Worm (Caenorhabditis elegans): ENCODE results near the gene F28C6.10.

The F28C6.10 gene

DNA sequence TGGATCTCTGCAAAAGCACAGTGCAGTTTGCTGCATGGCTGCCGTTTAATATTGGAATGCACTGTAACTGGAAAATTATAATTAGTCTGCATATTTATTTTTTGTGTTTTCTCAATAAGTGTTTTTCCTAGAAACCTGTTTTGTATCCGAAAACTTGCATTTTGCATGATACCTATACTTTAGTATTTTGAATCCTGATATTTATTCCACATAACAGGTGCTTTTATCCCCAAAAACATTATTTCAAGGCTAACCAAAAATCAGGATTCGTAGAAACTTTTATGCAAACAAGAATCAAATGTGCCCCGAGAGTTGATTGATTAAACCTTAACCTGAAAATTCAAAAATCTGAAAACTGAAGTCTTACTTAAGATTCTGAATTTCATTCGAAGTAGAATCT lies 2.8 kb downstream of the F28C6.10 start:
- TF ChIP-seq hnd-1 (tag; optimal IDR thresholded peaks at IDR 0.05) (no peak), B0310.2 (tag; optimal IDR thresholded peaks at IDR 0.05) (no peak), hmbx-1 (tag; optimal IDR thresholded peaks at IDR 0.05) (no peak), ama-1 (optimal IDR thresholded peaks at IDR 0.05) (no peak), ets-7 (tag; optimal IDR thresholded peaks at IDR 0.05) (no peak), scrt-1 (GFP tag; IDR thresholded peaks at IDR 0.05) (no peak), ceh-13 (GFP tag; optimal IDR thresholded peaks at IDR 0.05) (no peak), aly-1 (tag; optimal IDR thresholded peaks at IDR 0.05) (no peak), F13C5.2 (tag; optimal IDR thresholded peaks at IDR 0.05) (no peak), tra-4 (tag; optimal IDR thresholded peaks at IDR 0.05) (no peak), ceh-36 (tag; optimal IDR thresholded peaks at IDR 0.05) (no peak), pes-1 (GFP tag; IDR thresholded peaks at IDR 0.05) (no peak), hmg-4 (GFP tag; optimal IDR thresholded peaks at IDR 0.05) (no peak), flt-1 (GFP tag; IDR thresholded peaks at IDR 0.05) (no peak), tbx-37 (GFP tag; conservative IDR thresholded peaks at IDR 0.05) (no peak), sea-1 (GFP tag; conservative IDR thresholded peaks at IDR 0.05) (no peak), tbx-11 (GFP tag; IDR thresholded peaks at IDR 0.05) (no peak)

ce11 chrII:8611330-8611729 lies 3.6 kb downstream of the F28C6.10 start:
- TF ChIP-seq flt-1 (GFP tag; IDR thresholded peaks at IDR 0.05) (no peak), hmbx-1 (tag; optimal IDR thresholded peaks at IDR 0.05) (no peak), ets-7 (tag; optimal IDR thresholded peaks at IDR 0.05) (no peak), F13C5.2 (tag; optimal IDR thresholded peaks at IDR 0.05) (no peak), hmg-4 (GFP tag; optimal IDR thresholded peaks at IDR 0.05) (no peak), ceh-36 (tag; optimal IDR thresholded peaks at IDR 0.05) (no peak), tbx-11 (GFP tag; IDR thresholded peaks at IDR 0.05) (no peak), scrt-1 (GFP tag; IDR thresholded peaks at IDR 0.05) (no peak), ama-1 (optimal IDR thresholded peaks at IDR 0.05) (no peak), pes-1 (GFP tag; IDR thresholded peaks at IDR 0.05) (no peak), tra-4 (tag; optimal IDR thresholded peaks at IDR 0.05) (no peak), sea-1 (GFP tag; conservative IDR thresholded peaks at IDR 0.05) (no peak), tbx-37 (GFP tag; conservative IDR thresholded peaks at IDR 0.05) (no peak), aly-1 (tag; optimal IDR thresholded peaks at IDR 0.05) (no peak), ceh-13 (GFP tag; optimal IDR thresholded peaks at IDR 0.05) (no peak), B0310.2 (tag; optimal IDR thresholded peaks at IDR 0.05) (no peak), hnd-1 (tag; optimal IDR thresholded peaks at IDR 0.05) (no peak)

DNA sequence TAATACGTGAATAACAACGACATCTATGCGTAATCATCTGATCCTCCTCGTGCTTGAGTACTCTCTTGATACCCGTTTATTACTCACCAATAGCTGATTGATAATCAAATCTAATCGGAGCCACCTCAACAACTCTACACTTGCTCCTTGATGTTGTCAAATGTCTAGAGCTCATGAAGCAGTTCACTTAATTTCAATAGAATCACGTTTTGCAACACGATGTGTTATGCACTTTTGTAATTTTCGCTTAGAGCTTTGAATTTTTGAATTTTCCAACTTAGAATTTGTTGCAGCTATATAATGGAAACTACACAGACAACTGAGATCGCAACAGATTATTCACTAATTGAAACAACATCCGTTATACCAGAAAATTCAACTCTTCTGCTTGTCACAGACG lies 4.7 kb downstream of the F28C6.10 start, which contains the start of gene T22C8.1:
TSS of gene T22C8.1 (plus strand) at position 301 of the 400 bp plus-strand sequence.
- TF ChIP-seq ceh-36 (tag; optimal IDR thresholded peaks at IDR 0.05) (no peak), sea-1 (GFP tag; conservative IDR thresholded peaks at IDR 0.05) (no peak), aly-1 (tag; optimal IDR thresholded peaks at IDR 0.05) (no peak)

DNA sequence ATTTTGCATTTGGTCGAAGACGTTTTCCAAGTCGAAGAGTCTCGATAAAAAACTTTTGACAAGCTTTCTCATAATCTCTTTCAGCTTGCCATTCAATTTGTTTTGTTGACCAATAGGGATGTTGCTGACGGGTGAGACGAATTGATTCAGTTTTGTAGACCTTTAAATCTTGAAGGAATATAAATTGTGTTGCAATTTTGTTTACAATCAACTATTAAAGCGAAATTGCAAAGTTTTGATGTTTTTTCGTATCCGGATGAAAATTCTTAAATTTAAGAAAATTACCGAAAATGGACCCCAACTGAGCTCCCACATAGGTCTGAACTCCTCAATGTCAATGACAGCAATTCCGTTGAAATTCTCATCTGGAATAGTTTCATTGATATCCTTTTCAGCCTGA lies 8.4 kb downstream of the F28C6.10 start:
- TF ChIP-seq tra-4 (tag; optimal IDR thresholded peaks at IDR 0.05) (no peak), tbx-11 (GFP tag; IDR thresholded peaks at IDR 0.05) (no peak), tbx-37 (GFP tag; conservative IDR thresholded peaks at IDR 0.05) (no peak), scrt-1 (GFP tag; IDR thresholded peaks at IDR 0.05) (no peak), flt-1 (GFP tag; IDR thresholded peaks at IDR 0.05) (no peak), ets-7 (tag; optimal IDR thresholded peaks at IDR 0.05) (no peak), ama-1 (optimal IDR thresholded peaks at IDR 0.05) (no peak), ceh-36 (tag; optimal IDR thresholded peaks at IDR 0.05) (no peak), F13C5.2 (tag; optimal IDR thresholded peaks at IDR 0.05) (no peak), B0310.2 (tag; optimal IDR thresholded peaks at IDR 0.05) (no peak), aly-1 (tag; optimal IDR thresholded peaks at IDR 0.05) (no peak), hnd-1 (tag; optimal IDR thresholded peaks at IDR 0.05) (no peak), ceh-13 (GFP tag; optimal IDR thresholded peaks at IDR 0.05) (no peak), hmg-4 (GFP tag; optimal IDR thresholded peaks at IDR 0.05) (no peak), sea-1 (GFP tag; conservative IDR thresholded peaks at IDR 0.05) (no peak), hmbx-1 (tag; optimal IDR thresholded peaks at IDR 0.05) (no peak), pes-1 (GFP tag; IDR thresholded peaks at IDR 0.05) (no peak)

- TF ChIP-seq hnd-1 (tag; optimal IDR thresholded peaks at IDR 0.05) (no peak), tbx-11 (GFP tag; IDR thresholded peaks at IDR 0.05) (no peak), ets-7 (tag; optimal IDR thresholded peaks at IDR 0.05) (no peak), flt-1 (GFP tag; IDR thresholded peaks at IDR 0.05) (no peak), tra-4 (tag; optimal IDR thresholded peaks at IDR 0.05) (no peak), F13C5.2 (tag; optimal IDR thresholded peaks at IDR 0.05) (no peak), hmg-4 (GFP tag; optimal IDR thresholded peaks at IDR 0.05) (no peak), pes-1 (GFP tag; IDR thresholded peaks at IDR 0.05) (no peak), B0310.2 (tag; optimal IDR thresholded peaks at IDR 0.05) (no peak)
Measured at ce11 chrII:8617516-8617915, 9.8 kb downstream of the F28C6.10 start, which contains the start of gene chhy-1. TSS of gene chhy-1 (minus strand) at chrII:8617616.

ce11 chrII:8621883-8622282 lies 14.1 kb downstream of the F28C6.10 start, which contains the start of gene T22C8.3:
TSS of gene T22C8.3 (minus strand) at chrII:8621983.
- no peak for TF ChIP-seq B0310.2 (tag; optimal IDR thresholded peaks at IDR 0.05)
- no peak for TF ChIP-seq flt-1 (GFP tag; IDR thresholded peaks at IDR 0.05)
- TF ChIP-seq ceh-36 (tag; optimal IDR thresholded peaks at IDR 0.05) = no peak
- no peak for TF ChIP-seq hmbx-1 (tag; optimal IDR thresholded peaks at IDR 0.05)

ce11 chrII:8623396-8623795 lies 15.6 kb downstream of the F28C6.10 start, which contains the start of gene T22C8.4:
TSS of gene T22C8.4 (minus strand) at chrII:8623496.
- TF ChIP-seq hmbx-1 (tag; optimal IDR thresholded peaks at IDR 0.05) (no peak), hmg-4 (GFP tag; optimal IDR thresholded peaks at IDR 0.05) (no peak), pes-1 (GFP tag; IDR thresholded peaks at IDR 0.05) (no peak), tbx-37 (GFP tag; conservative IDR thresholded peaks at IDR 0.05) (no peak), B0310.2 (tag; optimal IDR thresholded peaks at IDR 0.05) (no peak), ama-1 (optimal IDR thresholded peaks at IDR 0.05) (no peak), hnd-1 (tag; optimal IDR thresholded peaks at IDR 0.05) (no peak), aly-1 (tag; optimal IDR thresholded peaks at IDR 0.05) (no peak), tra-4 (tag; optimal IDR thresholded peaks at IDR 0.05) (no peak), flt-1 (GFP tag; IDR thresholded peaks at IDR 0.05) (no peak), ets-7 (tag; optimal IDR thresholded peaks at IDR 0.05) (no peak), ceh-36 (tag; optimal IDR thresholded peaks at IDR 0.05) (no peak), scrt-1 (GFP tag; IDR thresholded peaks at IDR 0.05) (no peak), tbx-11 (GFP tag; IDR thresholded peaks at IDR 0.05) (no peak), F13C5.2 (tag; optimal IDR thresholded peaks at IDR 0.05) (no peak), sea-1 (GFP tag; conservative IDR thresholded peaks at IDR 0.05) (no peak), ceh-13 (GFP tag; optimal IDR thresholded peaks at IDR 0.05) (no peak)

Data from whole organism, early embryonic.